Worm (Caenorhabditis elegans): Measurements from ENCODE around the gene str-19.

DNA sequence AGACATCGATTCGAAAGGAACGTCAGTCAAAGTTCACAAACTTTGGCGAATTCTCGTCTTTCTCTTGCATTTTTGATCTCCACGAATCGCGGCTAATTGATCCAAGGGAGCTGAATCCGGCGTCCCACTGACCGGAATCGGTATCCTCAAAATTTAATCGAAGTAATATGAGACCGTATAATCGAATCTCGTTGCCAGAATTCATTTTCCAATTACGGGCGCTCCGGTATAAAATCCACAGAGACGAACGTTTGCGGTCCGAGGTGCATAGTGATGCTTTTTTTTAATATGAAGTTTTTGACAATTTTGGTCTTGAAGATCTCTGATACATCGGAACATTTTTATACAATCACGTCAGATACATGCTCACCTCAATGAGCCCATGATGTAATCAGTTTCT is 13.4 kb upstream of the str-19 start:
- TF ChIP-seq mep-1 (tag; optimal IDR thresholded peaks at IDR 0.05) (no peak), pha-4 (tag; optimal IDR thresholded peaks at IDR 0.05) (no peak), ztf-11 (tag; optimal IDR thresholded peaks at IDR 0.05) (no peak), nhr-12 (tag; optimal IDR thresholded peaks at IDR 0.05) (no peak), nhr-237 (tag; optimal IDR thresholded peaks at IDR 0.05) (no peak), unc-39 (tag; optimal IDR thresholded peaks at IDR 0.05) (no peak)

Data from whole organism, mixed stage, embryonic.